Fruit fly (Drosophila melanogaster): ENCODE data around the gene Ir7c.

Gene Ir7c

dm6 chrX:7909482-7909881, 35.3 kb downstream of the Ir7c start (continued):
- TF ChIP-seq Blimp-1 (GFP tag; optimal IDR thresholded peaks at IDR 0.05) = no peak
- TF ChIP-seq Chrac-16 (GFP tag; optimal IDR thresholded peaks at IDR 0.05) = no peak
- TF ChIP-seq slou (GFP tag; optimal IDR thresholded peaks at IDR 0.05) = no peak
- TF ChIP-seq fd3F (GFP tag; optimal IDR thresholded peaks at IDR 0.05) = no peak
- 0 out of 2 replicates have a peak, but pooled peaks have one; percentile 23 for TF ChIP-seq sob (GFP tag; IDR thresholded peaks at IDR 0.05)
- TF ChIP-seq gem (tag; optimal IDR thresholded peaks at IDR 0.05) = peak; percentile 62
- no peak for TF ChIP-seq BtbVII (GFP tag; optimal IDR thresholded peaks at IDR 0.05)
- TF ChIP-seq CG4424 (GFP tag; optimal IDR thresholded peaks at IDR 0.05) = peak; percentile 20
- TF ChIP-seq Ptx1 (GFP tag; IDR thresholded peaks at IDR 0.05) = peak; percentile 42; the same call in 1 of the 2 replicates
- TF ChIP-seq vvl (GFP tag; IDR thresholded peaks at IDR 0.05) = peak; percentile 24; the same call in 1 of the 2 replicates
- TF ChIP-seq CG8765 (GFP tag; IDR thresholded peaks at IDR 0.05) = no peak
- 0 out of 2 replicates have a peak, but pooled peaks have one; percentile 33 for TF ChIP-seq lmd (GFP tag; IDR thresholded peaks at IDR 0.05)
- no peak for TF ChIP-seq CG15269 (tag; optimal IDR thresholded peaks at IDR 0.05)
- peak; percentile 21 for TF ChIP-seq fd96Cb (tag; optimal IDR thresholded peaks at IDR 0.05)
- no peak for TF ChIP-seq klu (GFP tag; IDR thresholded peaks at IDR 0.05)
- TF ChIP-seq CG33213 (GFP tag; optimal IDR thresholded peaks at IDR 0.05) = no peak
- peak in 1 of 2 experiments; percentile 3 for TF ChIP-seq Hr78 (GFP tag; optimal IDR thresholded peaks at IDR 0.05)
- TF ChIP-seq exex (tag; optimal IDR thresholded peaks at IDR 0.05) = no peak
- TF ChIP-seq CG12299 (tag; optimal IDR thresholded peaks at IDR 0.05) = no peak
- TF ChIP-seq vfl (GFP tag; optimal IDR thresholded peaks at IDR 0.05) = no peak
- TF ChIP-seq da (GFP tag; optimal IDR thresholded peaks at IDR 0.05) = no peak
- no peak for TF ChIP-seq prd (optimal IDR thresholded peaks at IDR 0.05)
- TF ChIP-seq prd (GFP tag; IDR thresholded peaks at IDR 0.05) = peak; percentile 56
- peak; percentile 15 for TF ChIP-seq D19A (tag; optimal IDR thresholded peaks at IDR 0.05)
- no peak for TF ChIP-seq CG16863 (GFP tag; optimal IDR thresholded peaks at IDR 0.05)
- no peak for TF ChIP-seq disco-r (GFP tag; optimal IDR thresholded peaks at IDR 0.05)
- no peak for TF ChIP-seq tup (GFP tag; optimal IDR thresholded peaks at IDR 0.05)
- no peak for TF ChIP-seq Max (GFP tag; optimal IDR thresholded peaks at IDR 0.05)
- peak in 1 of 2 experiments; percentile 9 for TF ChIP-seq Pdp1 (GFP tag; optimal IDR thresholded peaks at IDR 0.05)
- TF ChIP-seq CG18262 (tag; optimal IDR thresholded peaks at IDR 0.05) = peak; percentile 23
- peak; percentile 24 for TF ChIP-seq CG30403 (GFP tag; optimal IDR thresholded peaks at IDR 0.05)
- TF ChIP-seq CG10274 (GFP tag; optimal IDR thresholded peaks at IDR 0.05) = no peak
- no peak for TF ChIP-seq Myb (GFP tag; optimal IDR thresholded peaks at IDR 0.05)
- peak; percentile 5 for TF ChIP-seq CG4820 (GFP tag; optimal IDR thresholded peaks at IDR 0.05)
- no peak for TF ChIP-seq CG10462 (GFP tag; optimal IDR thresholded peaks at IDR 0.05)
- TF ChIP-seq dmrt99B (tag; optimal IDR thresholded peaks at IDR 0.05) = no peak
- TF ChIP-seq phol (tag; optimal IDR thresholded peaks at IDR 0.05) = peak; percentile 30
- no peak for TF ChIP-seq CkIIα-i1 (GFP tag; IDR thresholded peaks at IDR 0.05)
- peak; percentile 13 for TF ChIP-seq bab2 (GFP tag; optimal IDR thresholded peaks at IDR 0.05)
- TF ChIP-seq CG14441 (GFP tag; IDR thresholded peaks at IDR 0.05) = peak; percentile 65
- peak; percentile 34; the same call in 1 of the 2 replicates for TF ChIP-seq E2f1 (GFP tag; IDR thresholded peaks at IDR 0.05)
- no peak for TF ChIP-seq CG14965 (GFP tag; optimal IDR thresholded peaks at IDR 0.05; ENCODE audit: borderline replicate concordance)
- TF ChIP-seq az2 (GFP tag; optimal IDR thresholded peaks at IDR 0.05) = no peak
- no peak for TF ChIP-seq fru (optimal IDR thresholded peaks at IDR 0.05)
- TF ChIP-seq Dip3 (GFP tag; optimal IDR thresholded peaks at IDR 0.05) = no peak
- no peak for TF ChIP-seq CG12071 (GFP tag; optimal IDR thresholded peaks at IDR 0.05)
- peak; percentile 17 for TF ChIP-seq CG17359 (tag; optimal IDR thresholded peaks at IDR 0.05)
- TF ChIP-seq hkb (optimal IDR thresholded peaks at IDR 0.05) = no peak
- 0 out of 2 replicates have a peak, but pooled peaks have one; percentile 36 for TF ChIP-seq hkb (GFP tag; IDR thresholded peaks at IDR 0.05)
- TF ChIP-seq pfk (GFP tag; optimal IDR thresholded peaks at IDR 0.05) = no peak
- peak; percentile 56; the same call in 1 of the 2 replicates for TF ChIP-seq Xrp1 (GFP tag; IDR thresholded peaks at IDR 0.05)
- no peak for TF ChIP-seq CG15011 (GFP tag; optimal IDR thresholded peaks at IDR 0.05)

Measured in whole organism, embryonic.